Worm (Caenorhabditis elegans): ENCODE results near the gene W03H9.1.

DNA sequence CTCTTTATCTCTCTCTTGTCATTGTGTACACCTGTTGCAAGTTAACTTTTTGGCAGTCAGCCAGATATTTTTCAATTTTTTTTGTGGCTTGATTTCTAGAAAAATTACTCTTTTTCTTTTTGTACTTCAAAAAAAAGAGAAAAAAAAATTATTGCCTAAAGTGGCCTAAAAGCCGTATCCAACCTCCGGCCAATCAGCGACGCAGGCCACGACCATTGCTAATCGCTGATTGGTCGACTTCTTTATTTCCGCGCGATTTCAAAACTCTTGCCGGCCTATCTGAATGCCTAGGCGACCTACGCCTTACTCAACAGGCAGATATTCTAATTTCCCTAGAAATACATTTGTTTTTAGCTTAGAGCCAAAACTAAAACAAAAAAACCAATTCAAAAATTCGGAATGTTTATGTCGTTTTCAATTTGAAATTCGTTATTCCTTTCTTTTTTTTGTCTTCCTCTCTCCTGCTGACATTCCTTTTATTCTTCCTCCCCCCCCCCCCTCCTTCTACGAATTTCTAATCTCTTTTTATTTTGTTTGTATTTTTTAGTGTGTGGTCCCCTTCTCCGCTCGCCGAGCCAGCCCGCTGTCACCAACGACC, 47.7 kb upstream of the W03H9.1 start, which contains the start of gene ace-4:
- no peak for TF ChIP-seq B0310.2 (tag; optimal IDR thresholded peaks at IDR 0.05)
- no peak for TF ChIP-seq ama-1 (optimal IDR thresholded peaks at IDR 0.05)
- no peak for TF ChIP-seq hmbx-1 (tag; optimal IDR thresholded peaks at IDR 0.05)
- no peak for TF ChIP-seq hmg-4 (GFP tag; optimal IDR thresholded peaks at IDR 0.05)
- no peak for TF ChIP-seq aly-1 (tag; optimal IDR thresholded peaks at IDR 0.05)
- TF ChIP-seq F13C5.2 (tag; optimal IDR thresholded peaks at IDR 0.05): no peak
- TF ChIP-seq tra-4 (tag; optimal IDR thresholded peaks at IDR 0.05): no peak
- no peak for TF ChIP-seq tbx-11 (GFP tag; IDR thresholded peaks at IDR 0.05)
- no peak for TF ChIP-seq ceh-13 (GFP tag; optimal IDR thresholded peaks at IDR 0.05)

Measured in whole organism, early embryonic.